Fruit fly (Drosophila melanogaster) whole organism, embryonic: ENCODE measurements around the gene robl62A.

ENCODE experiments used
- B-H2 ChIP-seq: fragments of 200-800 bp; sonication (Bioruptor generic); optimal IDR thresholded peaks from 2 replicates; lab custom pipeline; 2018; ENCODE audit warnings: missing biosample characterization, mild to moderate bottlenecking, missing genetic modification characterization
- Bgb ChIP-seq: fragments of 200-800 bp; sonication (Bioruptor generic); IDR thresholded peaks from 2 replicates; pipeline ENCODE4 v1.3.6; 2022; ENCODE audit warnings: missing biosample characterization, missing genetic modification characterization; ENCODE audit not compliant: partially characterized antibody
- CG10267 ChIP-seq: fragments of 200-800 bp; sonication (Bioruptor generic); optimal IDR thresholded peaks from 2 replicates; lab custom pipeline; 2018; ENCODE audit warnings: missing biosample characterization, mild to moderate bottlenecking, missing genetic modification characterization, moderate library complexity
- CG12155 ChIP-seq: fragments of 200-800 bp; sonication (Bioruptor generic); optimal IDR thresholded peaks from 3 replicates; lab custom pipeline; 2016; ENCODE audit warnings: missing biosample characterization, missing genetic modification characterization
- CG18764 ChIP-seq: fragments of 200-800 bp; sonication (Bioruptor generic); optimal IDR thresholded peaks from 3 replicates; lab custom pipeline; 2016; ENCODE audit warnings: missing biosample characterization, missing genetic modification characterization
- CG32532 ChIP-seq: fragments of 200-800 bp; sonication (Bioruptor generic); IDR thresholded peaks from 2 replicates; pipeline ENCODE4 v1.3.6; 2022; ENCODE audit warnings: missing biosample characterization, missing genetic modification characterization
- CG32767 ChIP-seq: fragments of 200-800 bp; sonication (Bioruptor generic); IDR thresholded peaks from 2 replicates; pipeline ENCODE4 v1.3.6; 2022; ENCODE audit warnings: missing biosample characterization, missing genetic modification characterization
- CG42726 ChIP-seq: fragments of 200-800 bp; sonication (Bioruptor generic); IDR thresholded peaks from 2 replicates; pipeline ENCODE4 v1.3.6; 2022; ENCODE audit warnings: missing biosample characterization, missing genetic modification characterization; ENCODE audit not compliant: partially characterized antibody
- CG4617 ChIP-seq: fragments of 200-800 bp; sonication (Bioruptor generic); optimal IDR thresholded peaks from 3 replicates; lab custom pipeline; 2016; ENCODE audit warnings: missing biosample characterization, missing genetic modification characterization, borderline replicate concordance
- CG6791 ChIP-seq: fragments of 200-800 bp; sonication (Bioruptor generic); IDR thresholded peaks from 3 replicates; pipeline ENCODE4 v1.3.6; 2022; ENCODE audit warnings: missing biosample characterization, missing genetic modification characterization; ENCODE audit not compliant: partially characterized antibody
- CG6813 ChIP-seq: fragments of 200-800 bp; sonication (Bioruptor generic); optimal IDR thresholded peaks from 2 replicates; lab custom pipeline; 2017; ENCODE audit warnings: missing biosample characterization, missing genetic modification characterization, mild to moderate bottlenecking, moderate library complexity, missing genetic modification reagents
- CG7271 ChIP-seq: fragments of 200-800 bp; sonication (Bioruptor generic); optimal IDR thresholded peaks from 2 replicates; lab custom pipeline; 2018; ENCODE audit warnings: missing biosample characterization, mild to moderate bottlenecking, missing genetic modification characterization, moderate library complexity
- CG8924 ChIP-seq: fragments of 200-800 bp; optimal IDR thresholded peaks from 3 replicates; lab custom pipeline; 2019; ENCODE audit warnings: missing biosample characterization, mild to moderate bottlenecking, missing genetic modification characterization, moderate library complexity
- D19B ChIP-seq: fragments of 200-800 bp; sonication (Bioruptor generic); optimal IDR thresholded peaks from 2 replicates; lab custom pipeline; 2017; ENCODE audit warnings: missing biosample characterization, mild to moderate bottlenecking, missing genetic modification characterization
- Dll ChIP-seq: fragments of 200-800 bp; sonication (Bioruptor generic); IDR thresholded peaks from 4 replicates; pipeline ENCODE4 v1.3.6; 2022; ENCODE audit warnings: missing biosample characterization, missing genetic modification characterization; ENCODE audit not compliant: partially characterized antibody
- Doc3 ChIP-seq: fragments of 200-800 bp; sonication (Bioruptor generic); IDR thresholded peaks from 3 replicates; pipeline ENCODE4 v1.3.6; 2022; ENCODE audit warnings: missing biosample characterization, missing genetic modification characterization; ENCODE audit not compliant: partially characterized antibody
- Dp ChIP-seq: fragments of 200-800 bp; sonication (Bioruptor generic); optimal IDR thresholded peaks from 2 replicates; lab custom pipeline; 2018; ENCODE audit warnings: missing biosample characterization, mild to moderate bottlenecking, missing genetic modification characterization, moderate library complexity
- Ets97D ChIP-seq: fragments of 200-800 bp; sonication (Bioruptor generic); optimal IDR thresholded peaks from 3 replicates; lab custom pipeline; 2016; ENCODE audit warnings: missing biosample characterization, missing genetic modification characterization
- Gsc ChIP-seq: fragments of 200-800 bp; sonication (Bioruptor generic); IDR thresholded peaks from 2 replicates; pipeline ENCODE4 v1.3.6; 2022; ENCODE audit warnings: missing biosample characterization, missing genetic modification characterization
- Hr3 ChIP-seq: fragments of 200-800 bp; sonication (Bioruptor generic); optimal IDR thresholded peaks from 3 replicates; lab custom pipeline; 2016; ENCODE audit warnings: missing biosample characterization, missing genetic modification characterization
- MBD-R2 ChIP-seq: fragments of 200-800 bp; sonication (Bioruptor generic); IDR thresholded peaks from 2 replicates; pipeline ENCODE4 v1.3.6; 2022; ENCODE audit warnings: missing biosample characterization, missing genetic modification characterization
- MESR4 ChIP-seq: fragments of 200-800 bp; sonication (Bioruptor generic); optimal IDR thresholded peaks from 2 replicates; lab custom pipeline; 2018; ENCODE audit warnings: missing biosample characterization, mild to moderate bottlenecking, missing genetic modification characterization, moderate library complexity
- Med ChIP-seq: fragments of 200-800 bp; sonication (Bioruptor generic); peaks from one replicate; lab custom pipeline; 2016; ENCODE audit warnings: missing biosample characterization, missing genetic modification characterization, mild to moderate bottlenecking, inconsistent platforms, moderate library complexity
- NC2α ChIP-seq: fragments of 200-800 bp; sonication (Bioruptor generic); optimal IDR thresholded peaks from 2 replicates; lab custom pipeline; 2016; ENCODE audit warnings: missing biosample characterization, missing genetic modification characterization
- Poxn ChIP-seq: fragments of 200-800 bp; sonication (Bioruptor generic); IDR thresholded peaks from 2 replicates; pipeline ENCODE4 v1.3.6; 2022; ENCODE audit warnings: missing biosample characterization, missing genetic modification characterization
- Sin3A ChIP-seq: fragments of >200 bp; optimal IDR thresholded peaks from 2 replicates; lab custom pipeline; 2018
- Sry-δ ChIP-seq: fragments of 200-800 bp; sonication (Bioruptor generic); optimal IDR thresholded peaks from 2 replicates; lab custom pipeline; 2016; ENCODE audit warnings: missing biosample characterization, missing genetic modification characterization
- ac ChIP-seq: fragments of 200-800 bp; sonication (Bioruptor generic); optimal IDR thresholded peaks from 3 replicates; lab custom pipeline; 2017; ENCODE audit warnings: missing biosample characterization, mild to moderate bottlenecking, missing genetic modification characterization
- al ChIP-seq: fragments of 200-800 bp; sonication (Bioruptor generic); IDR thresholded peaks from 2 replicates; pipeline ENCODE4 v1.3.6; 2022; ENCODE audit warnings: missing biosample characterization, missing genetic modification characterization
- ara ChIP-seq: fragments of 200-800 bp; sonication (Bioruptor generic); IDR thresholded peaks from 2 replicates; pipeline ENCODE4 v1.3.6; 2022; ENCODE audit warnings: missing biosample characterization, missing genetic modification characterization
- ato ChIP-seq: fragments of 200-800 bp; sonication (Bioruptor generic); IDR thresholded peaks from 2 replicates; pipeline ENCODE4 v1.3.6; 2022; ENCODE audit warnings: missing biosample characterization, missing genetic modification characterization; ENCODE audit not compliant: partially characterized antibody
- chinmo ChIP-seq: fragments of 200-800 bp; sonication (Bioruptor generic); IDR thresholded peaks from 4 replicates; pipeline ENCODE4 v1.3.6; 2022; ENCODE audit warnings: missing biosample characterization, missing genetic modification characterization; ENCODE audit not compliant: partially characterized antibody
- ci ChIP-seq: fragments of 200-800 bp; sonication (Bioruptor generic); IDR thresholded peaks from 3 replicates; pipeline ENCODE4 v1.3.6; 2022; ENCODE audit warnings: missing biosample characterization, missing genetic modification characterization
- cwo ChIP-seq: fragments of 200-800 bp; sonication (Bioruptor generic); optimal IDR thresholded peaks from 3 replicates; lab custom pipeline; 2017; ENCODE audit warnings: missing biosample characterization, missing genetic modification characterization, mild to moderate bottlenecking, moderate library complexity, missing genetic modification reagents
- gce ChIP-seq: fragments of 200-800 bp; sonication (Bioruptor generic); IDR thresholded peaks from 3 replicates; pipeline ENCODE4 v1.3.6; 2022; ENCODE audit warnings: missing biosample characterization, missing genetic modification characterization
- gfzf ChIP-seq: fragments of 200-800 bp; sonication (Bioruptor generic); optimal IDR thresholded peaks from 2 replicates; lab custom pipeline; 2016; ENCODE audit warnings: missing biosample characterization, mild to moderate bottlenecking, missing genetic modification characterization, moderate library complexity
- grau ChIP-seq: fragments of 200-800 bp; optimal IDR thresholded peaks from 3 replicates; lab custom pipeline; 2019; ENCODE audit warnings: missing biosample characterization, mild to moderate bottlenecking, missing genetic modification characterization, moderate library complexity
- inv ChIP-seq: fragments of 200-800 bp; sonication (Bioruptor generic); IDR thresholded peaks from 2 replicates; pipeline ENCODE4 v1.3.6; 2022; ENCODE audit warnings: missing biosample characterization, missing genetic modification characterization; ENCODE audit not compliant: partially characterized antibody
- knrl ChIP-seq: fragments of 200-800 bp; sonication (Bioruptor generic); IDR thresholded peaks from 3 replicates; pipeline ENCODE4 v1.3.6; 2022; ENCODE audit warnings: missing biosample characterization, missing genetic modification characterization; ENCODE audit not compliant: partially characterized antibody
- mld ChIP-seq: fragments of 200-800 bp; sonication (Bioruptor generic); IDR thresholded peaks from 3 replicates; pipeline ENCODE4 v1.3.6; 2022; ENCODE audit warnings: missing biosample characterization, missing genetic modification characterization; ENCODE audit not compliant: partially characterized antibody
- row ChIP-seq: fragments of 200-800 bp; sonication (Bioruptor generic); IDR thresholded peaks from 3 replicates; pipeline ENCODE4 v1.3.6; 2022; ENCODE audit warnings: missing biosample characterization, missing genetic modification characterization
- sna ChIP-seq: fragments of 200-800 bp; sonication (Bioruptor generic); IDR thresholded peaks from 2 replicates; pipeline ENCODE4 v1.3.6; 2022; ENCODE audit warnings: missing biosample characterization, missing genetic modification characterization; ENCODE audit not compliant: partially characterized antibody
- sob ChIP-seq: fragments of 200-800 bp; sonication (Bioruptor generic); IDR thresholded peaks from 2 replicates; pipeline ENCODE4 v1.3.6; 2022; ENCODE audit warnings: missing biosample characterization, missing genetic modification characterization
- stwl ChIP-seq: fragments of 200-800 bp; sonication (Bioruptor generic); optimal IDR thresholded peaks from 3 replicates; lab custom pipeline; 2018; ENCODE audit warnings: missing biosample characterization, mild to moderate bottlenecking, missing genetic modification characterization, moderate library complexity
- trem ChIP-seq: fragments of 200-800 bp; optimal IDR thresholded peaks from 3 replicates; lab custom pipeline; 2019; ENCODE audit warnings: missing biosample characterization, mild to moderate bottlenecking, missing genetic modification characterization, moderate library complexity
- wor ChIP-seq: fragments of 200-800 bp; sonication (Bioruptor generic); IDR thresholded peaks from 2 replicates; pipeline ENCODE4 v1.3.6; 2022; ENCODE audit warnings: missing biosample characterization, missing genetic modification characterization
- zen2 ChIP-seq: fragments of 200-800 bp; sonication (Bioruptor generic); IDR thresholded peaks from 3 replicates; pipeline ENCODE4 v1.3.6; 2022; ENCODE audit warnings: missing biosample characterization, missing genetic modification characterization; ENCODE audit not compliant: partially characterized antibody

robl62A gene

DNA sequence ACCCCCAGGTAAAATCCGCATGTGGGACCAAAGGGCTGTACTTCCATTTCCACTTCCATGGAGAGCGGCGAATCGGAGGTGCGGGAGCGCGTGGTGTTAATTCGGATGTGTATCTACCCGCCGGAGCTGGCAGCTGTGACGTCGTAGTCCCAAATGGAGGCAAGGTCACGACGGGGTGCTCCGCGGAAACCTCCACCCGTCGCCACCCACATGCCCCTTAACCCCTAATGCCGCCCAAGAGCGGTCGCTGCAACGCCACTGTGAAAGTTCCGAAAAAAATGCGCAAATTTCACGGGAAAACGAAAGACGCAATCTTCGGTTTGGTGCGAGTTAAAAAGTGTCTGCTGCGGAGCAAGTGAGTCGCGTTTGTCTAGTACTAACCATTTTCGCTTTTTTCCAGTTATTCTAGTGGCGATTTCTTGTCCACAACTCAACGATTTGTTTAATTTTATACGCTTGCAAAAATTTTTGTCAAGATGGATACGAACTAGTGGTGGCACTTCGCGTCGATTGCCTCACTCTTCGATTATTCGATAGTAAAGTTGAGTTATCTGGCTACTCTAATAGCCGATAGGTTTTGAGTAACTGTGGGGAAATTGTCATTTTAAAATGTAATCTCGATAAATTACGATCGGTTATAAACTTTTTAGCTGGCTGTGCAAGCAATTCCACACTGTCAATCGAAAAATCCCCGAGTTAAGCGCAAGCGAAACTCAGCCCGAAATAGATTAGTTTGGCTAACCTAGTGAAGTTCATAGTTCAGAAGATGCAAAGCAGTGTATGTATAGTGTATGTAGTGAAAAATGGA is 24.9 kb downstream of the robl62A start, which contains the start of the genes hfp and Psa:
hfp (minus strand) TSS at position 505 of the 808 bp plus-strand sequence.
Psa (plus strand) TSS at position 758 of the 808 bp plus-strand sequence.
- TF ChIP-seq wor (no peak), inv (GFP tag; lab: Robert Waterston, UW) (peak; percentile 35; the same call in 1 of the 2 replicates), stwl (tag; lab: Kevin White, UChicago) (peak; percentile 88), mld (peak; percentile 9; the same call in 1 of the 3 replicates), MESR4 (GFP tag; lab: Kevin White, UChicago) (peak; percentile 86), MBD-R2 (GFP tag; lab: Robert Waterston, UW) (peak; percentile 37; the same call in 1 of the 2 replicates), CG8924 (tag; lab: Kevin White, UChicago) (peak; percentile 42), ara (GFP tag; lab: Robert Waterston, UW) (no peak), Poxn (GFP tag; lab: Robert Waterston, UW) (no peak), CG18764 (GFP tag; lab: Kevin White, UChicago) (no peak), D19B (GFP tag; lab: Kevin White, UChicago) (no peak), B-H2 (peak; percentile 2), CG6813 (no peak), ac (GFP tag; lab: Kevin White, UChicago) (no peak), Med (GFP tag; lab: Kevin White, UChicago) (peak; percentile 53), chinmo (GFP tag; lab: Robert Waterston, UW) (peak; percentile 73; the same call in 3 of the 4 replicates), row (GFP tag; lab: Robert Waterston, UW) (peak; percentile 21; the same call in 1 of the 3 replicates), Dll (peak; percentile 73), grau (tag; lab: Kevin White, UChicago) (peak; percentile 7), sob (peak; percentile 22; the same call in 1 of the 2 replicates), cwo (no peak), Hr3 (GFP tag; lab: Kevin White, UChicago) (no peak), CG42726 (GFP tag; lab: Robert Waterston, UW) (peak; percentile 12; the same call in 1 of the 2 replicates), gfzf (GFP tag; lab: Kevin White, UChicago) (peak; percentile 30), CG4617 (peak; percentile 61), Sin3A (lab: Kevin White, UChicago) (peak; percentile 6), Gsc (no peak), ci (GFP tag; lab: Robert Waterston, UW) (peak; percentile 40; the same call in 1 of the 3 replicates), Bgb (peak; percentile 68), gce (GFP tag; lab: Robert Waterston, UW) (no peak), knrl (GFP tag; lab: Robert Waterston, UW) (peak; percentile 51; the same call in 1 of the 3 replicates), ato (GFP tag; lab: Robert Waterston, UW) (peak; percentile 78), Ets97D (GFP tag; lab: Kevin White, UChicago) (peak; percentile 46), CG6791 (GFP tag; lab: Robert Waterston, UW) (peak; percentile 86), CG32767 (GFP tag; lab: Robert Waterston, UW) (peak; percentile 67), trem (peak; percentile 54), NC2α (GFP tag; lab: Kevin White, UChicago) (no peak), Doc3 (GFP tag; lab: Robert Waterston, UW) (peak; percentile 67; the same call in 2 of the 3 replicates), Sry-δ (GFP tag; lab: Kevin White, UChicago) (peak; percentile 90), zen2 (GFP tag; lab: Robert Waterston, UW) (peak; percentile 69), CG12155 (GFP tag; lab: Kevin White, UChicago) (no peak), sna (peak; percentile 57), CG7271 (tag; lab: Kevin White, UChicago) (peak; percentile 53), CG10267 (tag; lab: Kevin White, UChicago) (peak; percentile 40), al (GFP tag; lab: Robert Waterston, UW) (no peak), CG32532 (no peak), Dp (GFP tag; lab: Kevin White, UChicago) (peak; percentile 79)
